Worm (Caenorhabditis elegans) whole organism, L4 larva: Measurements from ENCODE around the gene oac-57.

Experiments used
- F26F4.8 ChIP-seq: fragments of 200-800 bp; sonication (Bioruptor generic); conservative IDR thresholded peaks from 2 replicates; pipeline ENCODE4 v1.3.6; 2022; ENCODE audit warnings: missing genetic modification characterization, missing compliant biosample characterization
- R02D3.7 ChIP-seq: fragments of 150-350 bp; sonication (generic microtip); optimal IDR thresholded peaks from 3 replicates; lab custom pipeline; 2014; ENCODE audit warnings: missing biosample characterization, missing genetic modification characterization
- Y75B8A.6 ChIP-seq: fragments of 200-800 bp; sonication (Bioruptor generic); IDR thresholded peaks from 2 replicates; pipeline ENCODE4 v1.3.6; 2022; ENCODE audit warnings: missing genetic modification reagents, missing genetic modification characterization, missing compliant biosample characterization
- ZK546.5 ChIP-seq, 2 experiments: sonication (generic microtip); optimal IDR thresholded peaks; 2 replicates each; lab custom pipeline; 2017; ENCODE audit warnings: missing biosample characterization in 2 of 2, missing genetic modification characterization in 2 of 2
- ama-1 ChIP-seq: fragments of 150-350 bp; optimal IDR thresholded peaks from 2 replicates; lab custom pipeline; 2014; ENCODE audit warnings: inconsistent platforms, mixed read lengths
- arid-1 ChIP-seq: fragments of 200-800 bp; sonication (Bioruptor generic); conservative IDR thresholded peaks from 2 replicates; pipeline ENCODE4 v1.3.6; 2022; ENCODE audit warnings: missing genetic modification reagents, missing genetic modification characterization, missing compliant biosample characterization
- ceh-20 ChIP-seq: fragments of 200-800 bp; sonication (Bioruptor generic); IDR thresholded peaks from 2 replicates; pipeline ENCODE4 v1.3.6; 2022; ENCODE audit warnings: missing genetic modification reagents, missing genetic modification characterization, missing compliant biosample characterization
- ceh-28 ChIP-seq: fragments of 150-350 bp; optimal IDR thresholded peaks from 2 replicates; lab custom pipeline; 2014; ENCODE audit warnings: missing biosample characterization, missing genetic modification reagents, missing genetic modification characterization
- ceh-32 ChIP-seq: sonication (generic microtip); optimal IDR thresholded peaks from 2 replicates; lab custom pipeline; 2016; ENCODE audit warnings: mild to moderate bottlenecking, missing genetic modification characterization, missing compliant biosample characterization; ENCODE audit not compliant: poor library complexity
- ceh-44 ChIP-seq: fragments of 200-800 bp; sonication (Bioruptor generic); IDR thresholded peaks from 2 replicates; pipeline ENCODE4 v1.3.6; 2022; ENCODE audit warnings: missing genetic modification reagents, missing genetic modification characterization, missing compliant biosample characterization
- cey-2 ChIP-seq: sonication (generic microtip); optimal IDR thresholded peaks from 3 replicates; lab custom pipeline; 2017; ENCODE audit warnings: missing genetic modification characterization, mild to moderate bottlenecking, missing compliant biosample characterization, antibody characterized with exemption, borderline replicate concordance; ENCODE audit not compliant: insufficient read depth
- daf-12 ChIP-seq: fragments of 150-350 bp; optimal IDR thresholded peaks from 2 replicates; lab custom pipeline; 2014; ENCODE audit warnings: missing biosample characterization, missing genetic modification reagents, missing genetic modification characterization
- daf-16 ChIP-seq, 3 experiments: sonication (generic microtip); optimal IDR thresholded peaks; 2 replicates each; lab custom pipeline; 2016 to 2017; ENCODE audit warnings: missing genetic modification characterization in 3 of 3, missing genetic modification reagents in 3 of 3, mild to moderate bottlenecking in 2 of 3, missing compliant biosample characterization in 2 of 3, missing biosample characterization in 1 of 3, moderate library complexity in 1 of 3
- daf-8 ChIP-seq: fragments of 200-800 bp; sonication (Bioruptor generic); IDR thresholded peaks from 2 replicates; pipeline ENCODE4 v1.3.6; 2022; ENCODE audit warnings: missing genetic modification characterization, missing compliant biosample characterization
- dmd-6 ChIP-seq: fragments of 200-800 bp; sonication (Bioruptor generic); IDR thresholded peaks from 2 replicates; pipeline ENCODE4 v1.3.6; 2022; ENCODE audit warnings: missing genetic modification reagents, missing genetic modification characterization, missing compliant biosample characterization
- dpl-1 ChIP-seq: fragments of 150-350 bp; optimal IDR thresholded peaks from 2 replicates; lab custom pipeline; 2014; ENCODE audit warnings: missing biosample characterization, missing genetic modification reagents, missing genetic modification characterization
- dve-1 ChIP-seq: sonication (generic microtip); optimal IDR thresholded peaks from 2 replicates; lab custom pipeline; 2017; ENCODE audit warnings: antibody characterized with exemption, mild to moderate bottlenecking, missing genetic modification characterization, missing compliant biosample characterization; ENCODE audit not compliant: insufficient read depth
- egl-43 ChIP-seq: fragments of 200-800 bp; sonication (Bioruptor generic); IDR thresholded peaks from 2 replicates; pipeline ENCODE4 v1.3.6; 2022; ENCODE audit warnings: missing genetic modification reagents, missing genetic modification characterization, missing compliant biosample characterization
- fkh-10 ChIP-seq: fragments of 150-350 bp; optimal IDR thresholded peaks from 2 replicates; lab custom pipeline; 2014; ENCODE audit warnings: missing biosample characterization, missing genetic modification reagents, missing genetic modification characterization
- gei-8 ChIP-seq: fragments of 200-800 bp; sonication (Bioruptor generic); optimal IDR thresholded peaks from 2 replicates; lab custom pipeline; 2018; ENCODE audit warnings: mild to moderate bottlenecking, missing genetic modification characterization, missing compliant biosample characterization
- lin-13 ChIP-seq: fragments of 150-350 bp; optimal IDR thresholded peaks from 2 replicates; lab custom pipeline; 2014; ENCODE audit warnings: missing biosample characterization, missing genetic modification reagents, missing genetic modification characterization
- lin-38 ChIP-seq: fragments of 200-800 bp; sonication (Bioruptor generic); IDR thresholded peaks from 2 replicates; pipeline ENCODE4 v1.3.6; 2022; ENCODE audit warnings: missing genetic modification reagents, missing genetic modification characterization, missing compliant biosample characterization
- lin-39 ChIP-seq: fragments of 150-350 bp; optimal IDR thresholded peaks from 2 replicates; lab custom pipeline; 2014; ENCODE audit warnings: missing biosample characterization, missing genetic modification reagents, missing genetic modification characterization
- lsy-2 ChIP-seq, 2 experiments: fragments of 150-350 bp in 1 of 2; sonication (generic microtip) in 1 of 2; optimal IDR thresholded peaks; 2 replicates each; lab custom pipeline; 2014 to 2017; ENCODE audit warnings: missing biosample characterization in 2 of 2, missing genetic modification characterization in 2 of 2
- madf-5 ChIP-seq, 2 experiments: fragments of 200-800 bp; sonication (Bioruptor generic); IDR thresholded peaks; 2 replicates each; pipeline ENCODE4 v1.3.6; 2022; ENCODE audit warnings: missing compliant biosample characterization in 2 of 2, missing genetic modification characterization in 2 of 2
- mep-1 ChIP-seq: fragments of 150-350 bp; sonication (generic microtip); optimal IDR thresholded peaks from 3 replicates; lab custom pipeline; 2014; ENCODE audit warnings: missing biosample characterization, missing genetic modification characterization
- mes-2 ChIP-seq: sonication (generic microtip); optimal IDR thresholded peaks from 2 replicates; lab custom pipeline; 2016; ENCODE audit warnings: missing genotype, mild to moderate bottlenecking, missing genetic modification characterization, missing compliant biosample characterization; ENCODE audit not compliant: poor library complexity, severe bottlenecking
- nhr-28 ChIP-seq: fragments of 150-350 bp; optimal IDR thresholded peaks from 2 replicates; lab custom pipeline; 2014; ENCODE audit warnings: missing biosample characterization, missing genetic modification characterization
- pha-4 ChIP-seq, 2 experiments: fragments of 150-350 bp in 1 of 2; fragments of 200-800 bp in 1 of 2; sonication (Bioruptor generic) in 1 of 2; IDR thresholded peaks in 1 of 2; optimal IDR thresholded peaks in 1 of 2; 2 replicates each; pipeline versions ENCODE4 v1.3.6 to Lab custom; 2014 to 2022; ENCODE audit warnings: missing genetic modification characterization in 2 of 2, missing genetic modification reagents in 2 of 2, missing biosample characterization in 1 of 2, missing compliant biosample characterization in 1 of 2
- php-3 ChIP-seq: fragments of 200-800 bp; sonication (Bioruptor generic); IDR thresholded peaks from 2 replicates; pipeline ENCODE4 v1.3.6; 2022; ENCODE audit warnings: missing genetic modification reagents, missing genetic modification characterization, missing compliant biosample characterization
- set-16 ChIP-seq: fragments of 200-800 bp; sonication (Bioruptor generic); IDR thresholded peaks from 2 replicates; pipeline ENCODE4 v1.3.6; 2022; ENCODE audit warnings: missing genetic modification reagents, missing genetic modification characterization, missing compliant biosample characterization
- snpc-1.2 ChIP-seq: fragments of 200-800 bp; sonication (Bioruptor generic); IDR thresholded peaks from 2 replicates; pipeline ENCODE4 v1.3.6; 2022; ENCODE audit warnings: missing genetic modification reagents, missing genetic modification characterization, missing compliant biosample characterization
- snpc-4 ChIP-seq: fragments of 150-350 bp; optimal IDR thresholded peaks from 2 replicates; lab custom pipeline; 2014; ENCODE audit warnings: missing biosample characterization, missing genetic modification characterization
- tra-1 ChIP-seq: fragments of 200-800 bp; sonication (Bioruptor generic); IDR thresholded peaks from 2 replicates; pipeline ENCODE4 v1.3.6; 2022; ENCODE audit warnings: missing genetic modification reagents, missing genetic modification characterization, missing compliant biosample characterization
- unc-130 ChIP-seq: sonication (generic microtip); optimal IDR thresholded peaks from 2 replicates; lab custom pipeline; 2016; ENCODE audit warnings: missing genetic modification reagents, missing genetic modification characterization, missing compliant biosample characterization
- unc-62 ChIP-seq, 3 experiments: fragments of 150-350 bp in 1 of 3; sonication (generic microtip); optimal IDR thresholded peaks in 2 of 3; peaks in 1 of 3; 1 replicate in 1 of 3; 2 replicates in 2 of 3; lab custom pipeline; 2014 to 2017; ENCODE audit warnings: missing biosample characterization in 3 of 3, missing genetic modification characterization in 3 of 3, missing genetic modification reagents in 3 of 3, missing genotype in 1 of 3
- vab-7 ChIP-seq: fragments of 200-800 bp; sonication (Bioruptor generic); IDR thresholded peaks from 2 replicates; pipeline ENCODE4 v1.3.6; 2022; ENCODE audit warnings: missing genetic modification reagents, missing genetic modification characterization, missing compliant biosample characterization
- zag-1 ChIP-seq: fragments of 150-350 bp; optimal IDR thresholded peaks from 2 replicates; lab custom pipeline; 2014; ENCODE audit warnings: missing biosample characterization, missing genetic modification characterization

oac-57 gene

ce11 chrIV:12334708-12335107, 27.1 kb upstream of the oac-57 start:
- TF ChIP-seq daf-16 (GFP tag; optimal IDR thresholded peaks at IDR 0.05; lab: Kevin White, UChicago) (no peak), daf-16 (tag; optimal IDR thresholded peaks at IDR 0.05; lab: Kevin White, UChicago) (peak; percentile 29), dpl-1 (peak; percentile 79), mes-2 (peak; percentile 14), ceh-32 (tag; lab: Kevin White, UChicago) (no peak), F26F4.8 (GFP tag; lab: Robert Waterston, UW) (no peak), lsy-2 (tag; optimal IDR thresholded peaks at IDR 0.05; lab: Kevin White, UChicago) (peak in 1 of 2 experiments; percentile 15), cey-2 (tag; lab: Kevin White, UChicago) (no peak), ceh-44 (GFP tag; lab: Robert Waterston, UW) (no peak), zag-1 (tag; lab: Kevin White, UChicago) (no peak)

- TF ChIP-seq tra-1 (GFP tag; lab: Robert Waterston, UW): no peak
- TF ChIP-seq F26F4.8 (GFP tag; lab: Robert Waterston, UW): no peak
- TF ChIP-seq dmd-6 (GFP tag; lab: Robert Waterston, UW): peak; percentile 42; the same call in 1 of the 2 replicates
- peak in 1 of 2 experiments; percentile 61; a peak in 1 of 4 replicates for TF ChIP-seq madf-5 (GFP tag; IDR thresholded peaks at IDR 0.05; lab: Robert Waterston, UW)
- no peak for TF ChIP-seq Y75B8A.6
- TF ChIP-seq nhr-28 (tag; lab: Kevin White, UChicago): peak; percentile 18
- peak; percentile 17 for TF ChIP-seq dve-1
- TF ChIP-seq, all 104 proteins: peak for 4
Measured at ce11 chrIV:12334142-12334541, 26.5 kb upstream of the oac-57 start.

- TF ChIP-seq dpl-1 (peak; percentile 13), pha-4 (GFP tag; IDR thresholded peaks at IDR 0.05; lab: Robert Waterston, UW) (no peak), pha-4 (tag; optimal IDR thresholded peaks at IDR 0.05; lab: Kevin White, UChicago) (no peak), lin-38 (GFP tag; lab: Robert Waterston, UW) (peak; percentile 42), mes-2 (peak; percentile 37), daf-12 (tag; lab: Kevin White, UChicago) (no peak), unc-62 (GFP tag; optimal IDR thresholded peaks at IDR 0.05 in 1 of 2; lab: Kevin White, UChicago) (no peak), unc-62 (tag; optimal IDR thresholded peaks at IDR 0.05; lab: Kevin White, UChicago) (no peak), fkh-10 (GFP tag; lab: Kevin White, UChicago) (no peak), gei-8 (GFP tag; lab: Kevin White, UChicago) (no peak), ama-1 (lab: Kevin White, UChicago) (peak; percentile 29), mep-1 (tag; lab: Kevin White, UChicago) (peak; percentile 51), nhr-28 (tag; lab: Kevin White, UChicago) (peak; percentile 58), F26F4.8 (GFP tag; lab: Robert Waterston, UW) (no peak)
- TF ChIP-seq, all 104 proteins: peak for 6
Measured at ce11 chrIV:12330840-12331359, 23.3 kb upstream of the oac-57 start, which contains the start of gene ufd-1. Gene ufd-1, minus strand, starts transcription at chrIV:12330890.

ce11 chrIV:12326932-12327331, 19.3 kb upstream of the oac-57 start, which contains the start of gene F19B6.3:
Gene F19B6.3, plus strand, starts transcription at chrIV:12327232.
- TF ChIP-seq egl-43 (GFP tag; lab: Robert Waterston, UW): 0 out of 2 replicates have a peak, but pooled peaks have one; percentile 9

ce11 chrIV:12311597-12311996, 4.0 kb upstream of the oac-57 start, which contains the start of gene oac-58:
Gene oac-58, minus strand, starts transcription at chrIV:12311697.
- TF ChIP-seq mes-2 (no peak), R02D3.7 (no peak), vab-7 (GFP tag; lab: Robert Waterston, UW) (no peak), lin-13 (GFP tag; lab: Kevin White, UChicago) (no peak), unc-130 (GFP tag; lab: Kevin White, UChicago) (no peak), php-3 (GFP tag; lab: Robert Waterston, UW) (no peak), ZK546.5 (tag; optimal IDR thresholded peaks at IDR 0.05; lab: Kevin White, UChicago) (no peak), ceh-28 (no peak), unc-62 (GFP tag; optimal IDR thresholded peaks at IDR 0.05 in 1 of 2; lab: Kevin White, UChicago) (no peak), unc-62 (tag; optimal IDR thresholded peaks at IDR 0.05; lab: Kevin White, UChicago) (no peak), lin-39 (no peak), arid-1 (GFP tag; lab: Robert Waterston, UW) (no peak), snpc-4 (no peak), set-16 (GFP tag; lab: Robert Waterston, UW) (no peak), daf-8 (GFP tag; lab: Robert Waterston, UW) (no peak), snpc-1.2 (no peak), daf-16 (GFP tag; optimal IDR thresholded peaks at IDR 0.05; lab: Kevin White, UChicago) (no peak), daf-16 (tag; optimal IDR thresholded peaks at IDR 0.05; lab: Kevin White, UChicago) (no peak), ceh-20 (GFP tag; lab: Robert Waterston, UW) (no peak), gei-8 (GFP tag; lab: Kevin White, UChicago) (no peak)
